Worm (Caenorhabditis elegans): ENCODE data around the gene egas-3.

Gene egas-3

DNA sequence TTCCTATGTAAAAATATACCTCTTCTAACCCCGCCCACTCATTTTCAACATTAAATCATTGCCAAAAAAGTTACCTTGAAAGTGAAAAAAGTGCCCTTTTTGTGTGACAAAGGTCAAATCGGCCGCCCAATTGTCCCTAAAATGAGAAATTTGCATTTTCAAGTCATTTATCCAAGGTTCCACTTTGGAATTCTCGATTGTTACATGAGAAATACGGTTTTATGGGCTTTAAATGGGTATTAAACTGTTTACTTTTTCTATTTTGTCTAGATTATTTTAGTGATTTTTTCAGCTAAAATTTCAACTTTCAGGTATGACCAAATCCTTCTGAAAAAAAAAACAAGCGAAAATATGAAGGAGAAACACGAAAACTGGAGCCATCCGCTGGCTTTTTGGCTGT is 43.7 kb downstream of the egas-3 start, which contains the start of gene grdn-1:
TSS of gene grdn-1 (plus strand) at position 301 of the 400 bp plus-strand sequence.
- TF ChIP-seq W03F9.2 (tag; optimal IDR thresholded peaks at IDR 0.05) = no peak
- TF ChIP-seq dao-5 (tag; optimal IDR thresholded peaks at IDR 0.05) = no peak
- no peak for TF ChIP-seq him-1 (tag; optimal IDR thresholded peaks at IDR 0.05)

DNA sequence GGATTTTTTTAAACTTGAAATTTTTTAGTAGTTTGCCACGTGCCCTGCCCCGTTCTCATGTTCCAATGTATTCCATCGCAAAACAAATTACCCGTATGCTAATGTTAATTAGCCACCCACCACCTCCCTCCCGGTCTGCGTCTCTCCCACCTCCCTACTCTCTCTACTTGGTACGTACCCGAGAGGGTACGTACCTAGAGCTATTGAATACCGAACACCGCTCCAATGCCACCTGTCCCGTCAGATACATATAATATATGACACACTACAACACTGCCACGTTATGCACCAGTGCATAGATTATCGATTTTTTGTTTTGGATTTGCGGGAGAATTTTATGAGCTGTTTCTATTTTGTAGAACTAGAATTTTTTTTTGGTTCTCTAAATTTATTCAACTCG is 46.6 kb downstream of the egas-3 start:
- TF ChIP-seq dao-5 (tag; optimal IDR thresholded peaks at IDR 0.05) (no peak), W03F9.2 (tag; optimal IDR thresholded peaks at IDR 0.05) (no peak), him-1 (tag; optimal IDR thresholded peaks at IDR 0.05) (no peak)

DNA sequence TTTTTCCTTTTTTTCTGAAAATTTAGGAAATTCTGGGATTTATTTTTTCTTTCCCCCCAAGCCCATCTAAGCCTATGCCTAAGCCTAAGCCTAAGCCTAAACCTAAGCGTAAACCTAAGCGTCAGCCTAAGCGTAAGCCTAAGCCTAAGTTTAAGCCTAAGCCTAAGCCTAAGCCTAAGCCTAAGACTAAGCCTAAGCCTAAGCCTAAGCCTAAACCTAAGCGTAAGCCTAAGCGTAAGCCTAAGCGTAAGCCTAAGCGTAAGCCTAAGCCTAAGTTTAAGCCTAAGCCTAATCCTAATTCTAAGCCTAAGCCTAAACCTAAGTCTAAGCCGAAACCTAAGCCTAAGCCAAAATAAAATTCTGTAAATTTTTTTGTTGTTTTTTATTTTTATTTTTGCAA is 48.2 kb downstream of the egas-3 start:
- TF ChIP-seq dao-5 (tag; optimal IDR thresholded peaks at IDR 0.05) (no peak), W03F9.2 (tag; optimal IDR thresholded peaks at IDR 0.05) (no peak)

DNA sequence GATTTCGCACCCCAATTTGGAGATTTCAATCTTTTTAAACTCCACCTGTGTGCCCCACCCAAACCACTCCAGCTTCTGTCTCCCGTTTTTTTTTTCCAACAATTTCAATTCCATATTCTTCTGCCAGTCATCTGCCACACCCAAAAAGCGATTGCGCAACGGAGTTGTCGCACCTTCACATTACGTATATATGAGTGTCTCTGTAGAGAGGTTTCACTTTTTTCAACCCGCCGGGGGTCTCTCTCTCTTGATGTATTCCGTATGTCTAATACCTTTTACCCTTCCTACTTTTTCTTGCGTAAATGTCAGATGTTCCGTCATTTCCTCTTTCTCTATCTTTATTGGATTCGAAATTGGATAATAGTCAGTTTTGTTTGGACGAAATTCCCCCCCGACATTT is 49.2 kb downstream of the egas-3 start:
- TF ChIP-seq dao-5 (tag; optimal IDR thresholded peaks at IDR 0.05) (no peak), W03F9.2 (tag; optimal IDR thresholded peaks at IDR 0.05) (no peak), him-1 (tag; optimal IDR thresholded peaks at IDR 0.05) (no peak)

DNA sequence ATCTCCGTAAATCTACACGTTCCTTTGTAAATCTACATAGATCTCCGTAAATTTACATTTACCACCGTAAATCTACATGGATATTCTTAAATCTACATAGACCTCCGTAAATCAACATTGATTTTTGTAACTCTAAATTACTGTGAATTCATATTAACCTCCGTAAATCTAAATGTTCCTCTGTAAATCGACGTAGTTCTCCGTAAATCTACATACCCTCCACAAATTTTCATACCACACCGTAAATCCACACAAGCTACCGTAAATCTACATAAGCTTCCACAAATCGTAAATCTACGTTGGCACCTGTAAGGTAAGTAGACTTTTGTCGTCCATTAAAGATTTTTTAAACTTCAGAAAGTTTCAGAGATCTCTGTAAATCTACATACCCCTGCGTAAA is 51.0 kb downstream of the egas-3 start:
- no peak for TF ChIP-seq dao-5 (tag; optimal IDR thresholded peaks at IDR 0.05)
- no peak for TF ChIP-seq W03F9.2 (tag; optimal IDR thresholded peaks at IDR 0.05)
- TF ChIP-seq him-1 (tag; optimal IDR thresholded peaks at IDR 0.05) = no peak

DNA sequence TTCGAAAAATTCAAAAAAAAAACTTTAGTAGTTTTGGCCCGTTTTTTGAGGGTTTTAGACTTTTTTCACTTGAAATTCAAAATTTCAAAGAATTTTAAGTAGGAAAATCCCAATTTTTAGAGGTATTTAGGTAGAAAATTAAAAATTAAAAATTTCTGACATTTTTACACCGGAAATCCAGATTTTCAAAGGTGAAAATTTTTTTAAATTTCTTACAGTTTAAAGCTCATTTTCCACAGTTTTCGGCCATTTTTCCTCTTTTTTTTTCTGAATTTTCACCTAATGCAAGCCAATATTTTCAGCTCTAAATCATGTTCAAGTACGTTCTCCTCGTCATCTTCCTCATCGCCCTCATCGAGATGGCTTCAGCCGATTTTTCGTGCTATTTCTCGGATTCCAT is 53.8 kb downstream of the egas-3 start, which contains the start of gene txt-14:
TSS of gene txt-14 (plus strand) at position 301 of the 400 bp plus-strand sequence.
- TF ChIP-seq him-1 (tag; optimal IDR thresholded peaks at IDR 0.05) = no peak
- TF ChIP-seq dao-5 (tag; optimal IDR thresholded peaks at IDR 0.05) = no peak
- no peak for TF ChIP-seq W03F9.2 (tag; optimal IDR thresholded peaks at IDR 0.05)

DNA sequence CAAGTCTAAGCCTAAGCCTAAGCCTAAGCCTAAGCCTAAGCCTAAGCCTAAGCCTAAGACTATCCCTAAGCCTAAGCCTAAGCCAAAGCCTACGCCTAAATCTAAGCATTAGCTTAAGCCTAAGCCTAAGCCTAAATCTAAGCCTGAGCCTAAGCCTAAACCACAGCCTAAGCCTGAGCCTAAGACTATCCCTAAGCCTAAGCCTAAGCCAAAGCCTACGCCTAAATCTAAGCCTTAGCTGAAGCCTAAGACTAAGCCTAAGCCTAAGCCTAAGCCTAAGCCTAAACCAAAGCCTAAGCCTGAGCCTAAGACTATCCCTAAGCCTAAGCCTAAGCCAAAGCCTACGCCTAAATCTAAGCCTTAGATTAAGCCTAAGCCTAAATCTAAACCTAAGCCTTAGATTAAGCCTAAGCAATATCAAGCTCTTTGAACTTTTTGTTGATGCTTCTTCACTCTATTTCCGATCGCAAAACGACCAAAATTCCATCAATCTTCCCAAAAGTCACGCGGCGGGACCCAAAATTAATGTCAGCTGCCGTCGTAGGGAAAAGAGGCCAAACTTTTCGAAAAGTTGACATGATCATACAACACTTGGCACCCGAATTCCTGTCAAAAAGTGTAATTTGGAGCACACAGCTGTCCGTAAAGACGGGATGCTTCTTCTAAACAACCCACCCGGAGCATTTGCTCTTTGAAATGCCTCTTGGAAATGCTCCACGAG is 54.6 kb downstream of the egas-3 start:
- TF ChIP-seq W03F9.2 (tag; optimal IDR thresholded peaks at IDR 0.05) (no peak), dao-5 (tag; optimal IDR thresholded peaks at IDR 0.05) (no peak), him-1 (tag; optimal IDR thresholded peaks at IDR 0.05) (no peak)

DNA sequence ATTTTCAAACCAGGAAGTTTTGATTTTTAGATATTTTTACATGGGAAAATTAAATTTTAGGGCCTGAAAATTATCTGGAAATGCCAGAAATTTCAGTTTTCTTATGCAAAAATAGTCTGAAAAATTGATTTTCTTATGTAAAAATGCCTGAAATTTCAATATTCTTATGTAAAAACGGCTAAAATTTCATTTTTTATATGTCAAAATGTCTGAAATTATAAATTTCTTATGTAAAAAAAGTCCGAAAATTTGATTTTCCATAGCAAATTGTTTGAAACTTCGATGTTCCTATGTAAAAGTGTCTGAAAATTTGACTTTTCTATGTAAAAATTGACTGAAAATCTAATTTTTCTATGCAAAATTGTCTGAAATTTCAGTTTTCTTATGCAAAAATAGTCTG is 56.5 kb downstream of the egas-3 start, which contains the start of gene Y51A2D.13:
TSS of gene Y51A2D.13 (minus strand) at position 101 of the 400 bp plus-strand sequence.
- TF ChIP-seq W03F9.2 (tag; optimal IDR thresholded peaks at IDR 0.05) = no peak
- TF ChIP-seq dao-5 (tag; optimal IDR thresholded peaks at IDR 0.05) = no peak
- no peak for TF ChIP-seq him-1 (tag; optimal IDR thresholded peaks at IDR 0.05)
